Worm (Caenorhabditis elegans) whole organism, L1 larva: Measurements from ENCODE around the gene F22D3.4.

Experiments used
- C34B4.2 ChIP-seq: sonication (generic microtip); optimal IDR thresholded peaks from 2 replicates; lab custom pipeline; 2017; ENCODE audit warnings: mild to moderate bottlenecking, missing genetic modification characterization, missing compliant biosample characterization
- F16B12.6 ChIP-seq: fragments of 150-350 bp; optimal IDR thresholded peaks from 2 replicates; lab custom pipeline; 2014; ENCODE audit warnings: missing biosample characterization, missing genetic modification characterization
- ama-1 ChIP-seq: fragments of 150-350 bp; optimal IDR thresholded peaks from 2 replicates; lab custom pipeline; 2014
- blmp-1 ChIP-seq: fragments of 150-350 bp; optimal IDR thresholded peaks from 2 replicates; lab custom pipeline; 2014; ENCODE audit warnings: missing biosample characterization, missing genetic modification characterization
- ceh-82 ChIP-seq, 3 experiments: fragments of 150-350 bp in 1 of 3; sonication (generic microtip) in 2 of 3; optimal IDR thresholded peaks; 2 replicates each; lab custom pipeline; 2014 to 2017; ENCODE audit warnings: missing biosample characterization in 3 of 3, missing genetic modification characterization in 3 of 3
- ceh-88 ChIP-seq: fragments of 200-800 bp; sonication (Bioruptor generic); IDR thresholded peaks from 2 replicates; pipeline ENCODE4 v1.3.6; 2022; ENCODE audit warnings: missing genetic modification characterization, missing compliant biosample characterization
- ceh-90 ChIP-seq: sonication (generic microtip); optimal IDR thresholded peaks from 2 replicates; lab custom pipeline; 2016; ENCODE audit warnings: missing genetic modification characterization, missing compliant biosample characterization
- ces-1 ChIP-seq: fragments of 150-350 bp; optimal IDR thresholded peaks from 2 replicates; lab custom pipeline; 2014; ENCODE audit warnings: missing biosample characterization, missing genetic modification reagents, missing genetic modification characterization
- dpl-1 ChIP-seq, 3 experiments: fragments of 150-350 bp in 2 of 3; sonication (generic microtip) in 1 of 3; optimal IDR thresholded peaks; 2 replicates each; lab custom pipeline; 2014 to 2017; ENCODE audit warnings: missing biosample characterization in 3 of 3, missing genetic modification characterization in 3 of 3, missing genetic modification reagents in 3 of 3
- efl-3 ChIP-seq: fragments of 200-800 bp; sonication (Bioruptor generic); optimal IDR thresholded peaks from 2 replicates; lab custom pipeline; 2018; ENCODE audit warnings: mild to moderate bottlenecking, missing genetic modification characterization, missing compliant biosample characterization
- egl-27 ChIP-seq, 2 experiments: fragments of 150-350 bp in 1 of 2; sonication (generic microtip); optimal IDR thresholded peaks; 3 replicates each; lab custom pipeline; 2017 to 2018; ENCODE audit warnings: missing biosample characterization in 2 of 2, missing genetic modification characterization in 2 of 2, missing genetic modification reagents in 2 of 2
- elt-3 ChIP-seq, 6 experiments: fragments of 150-350 bp in 1 of 6; sonication (generic microtip); optimal IDR thresholded peaks; 2 replicates each; lab custom pipeline; 2017 to 2018; ENCODE audit warnings: missing biosample characterization in 6 of 6, missing genetic modification characterization in 6 of 6, inconsistent platforms in 1 of 6
- ets-5 ChIP-seq: fragments of 200-800 bp; sonication (Bioruptor generic); IDR thresholded peaks from 2 replicates; pipeline ENCODE4 v1.3.6; 2022; ENCODE audit warnings: missing genetic modification characterization, missing compliant biosample characterization
- fkh-10 ChIP-seq: sonication (generic microtip); optimal IDR thresholded peaks from 2 replicates; lab custom pipeline; 2017; ENCODE audit warnings: missing biosample characterization, missing genetic modification reagents, missing genetic modification characterization
- fkh-8 ChIP-seq: sonication (generic microtip); optimal IDR thresholded peaks from 2 replicates; lab custom pipeline; 2016; ENCODE audit warnings: mild to moderate bottlenecking, missing genetic modification characterization, missing compliant biosample characterization
- fos-1 ChIP-seq: fragments of 150-350 bp; optimal IDR thresholded peaks from 2 replicates; lab custom pipeline; 2014; ENCODE audit warnings: missing biosample characterization, missing genetic modification characterization
- hlh-4 ChIP-seq: sonication (generic microtip); optimal IDR thresholded peaks from 2 replicates; lab custom pipeline; 2016; ENCODE audit warnings: mild to moderate bottlenecking, missing genetic modification characterization, missing compliant biosample characterization
- jun-1 ChIP-seq: fragments of 150-350 bp; optimal IDR thresholded peaks from 2 replicates; lab custom pipeline; 2014; ENCODE audit warnings: missing biosample characterization, missing genetic modification reagents, missing genetic modification characterization
- lin-14 ChIP-seq: fragments of 200-800 bp; sonication (Bioruptor generic); optimal IDR thresholded peaks from 2 replicates; lab custom pipeline; 2018; ENCODE audit warnings: mild to moderate bottlenecking, missing genetic modification characterization, moderate library complexity, missing compliant biosample characterization
- lin-35 ChIP-seq, 2 experiments: fragments of 150-350 bp; optimal IDR thresholded peaks; 2 replicates each; lab custom pipeline; 2014; ENCODE audit warnings: missing biosample characterization in 2 of 2, missing genetic modification characterization in 2 of 2, missing genetic modification reagents in 2 of 2
- lin-39 ChIP-seq: fragments of 150-350 bp; optimal IDR thresholded peaks from 2 replicates; lab custom pipeline; 2014; ENCODE audit warnings: missing biosample characterization, missing genetic modification reagents, missing genetic modification characterization
- lir-3 ChIP-seq: sonication (generic microtip); optimal IDR thresholded peaks from 2 replicates; lab custom pipeline; 2016; ENCODE audit warnings: mild to moderate bottlenecking, missing genetic modification characterization, moderate library complexity, missing compliant biosample characterization; ENCODE audit not compliant: poor library complexity
- lsy-2 ChIP-seq, 2 experiments: fragments of 150-350 bp; optimal IDR thresholded peaks; 2 replicates each; lab custom pipeline; 2014; ENCODE audit warnings: missing biosample characterization in 2 of 2, missing genetic modification characterization in 2 of 2
- mab-9 ChIP-seq: fragments of 200-800 bp; sonication (Bioruptor generic); IDR thresholded peaks from 2 replicates; pipeline ENCODE4 v1.3.6; 2022; ENCODE audit warnings: missing genetic modification reagents, missing genetic modification characterization, missing compliant biosample characterization
- mep-1 ChIP-seq: fragments of 150-350 bp; optimal IDR thresholded peaks from 2 replicates; lab custom pipeline; 2014; ENCODE audit warnings: missing biosample characterization, missing genetic modification characterization
- nhr-11 ChIP-seq: fragments of 150-350 bp; optimal IDR thresholded peaks from 2 replicates; lab custom pipeline; 2014; ENCODE audit warnings: missing biosample characterization, missing genetic modification characterization
- nhr-12 ChIP-seq: sonication (generic microtip); optimal IDR thresholded peaks from 2 replicates; lab custom pipeline; 2017; ENCODE audit warnings: missing biosample characterization, missing genetic modification characterization
- nhr-19 ChIP-seq: fragments of 200-800 bp; sonication (Bioruptor generic); conservative IDR thresholded peaks from 2 replicates; pipeline ENCODE4 v1.3.6; 2022; ENCODE audit warnings: missing genetic modification characterization, missing compliant biosample characterization
- nhr-237 ChIP-seq: fragments of 150-350 bp; optimal IDR thresholded peaks from 2 replicates; lab custom pipeline; 2014; ENCODE audit warnings: missing biosample characterization, missing genetic modification characterization
- nhr-28 ChIP-seq: fragments of 150-350 bp; optimal IDR thresholded peaks from 2 replicates; lab custom pipeline; 2014; ENCODE audit warnings: missing biosample characterization, missing genetic modification characterization
- nhr-71 ChIP-seq: sonication (generic microtip); optimal IDR thresholded peaks from 2 replicates; lab custom pipeline; 2016; ENCODE audit warnings: mild to moderate bottlenecking, missing genetic modification characterization, moderate library complexity, missing compliant biosample characterization
- nhr-76 ChIP-seq: sonication (generic microtip); optimal IDR thresholded peaks from 2 replicates; lab custom pipeline; 2017; ENCODE audit warnings: missing biosample characterization, missing genetic modification characterization
- nhr-77 ChIP-seq: fragments of 150-350 bp; optimal IDR thresholded peaks from 2 replicates; lab custom pipeline; 2014; ENCODE audit warnings: missing biosample characterization, missing genetic modification characterization
- pax-3 ChIP-seq: fragments of 200-800 bp; sonication (Bioruptor generic); optimal IDR thresholded peaks from 2 replicates; lab custom pipeline; 2018; ENCODE audit warnings: mild to moderate bottlenecking, missing genetic modification characterization, moderate library complexity, missing compliant biosample characterization
- rnt-1 ChIP-seq: sonication (generic microtip); optimal IDR thresholded peaks from 2 replicates; lab custom pipeline; 2016; ENCODE audit warnings: mild to moderate bottlenecking, missing genetic modification characterization, moderate library complexity, missing compliant biosample characterization
- snpc-4 ChIP-seq: fragments of 150-350 bp; optimal IDR thresholded peaks from 2 replicates; lab custom pipeline; 2014; ENCODE audit warnings: missing biosample characterization, missing genetic modification characterization
- snu-23 ChIP-seq: sonication (generic microtip); optimal IDR thresholded peaks from 2 replicates; lab custom pipeline; 2016; ENCODE audit warnings: missing genetic modification characterization, missing compliant biosample characterization
- sox-4 ChIP-seq: sonication (generic microtip); optimal IDR thresholded peaks from 2 replicates; lab custom pipeline; 2016; ENCODE audit warnings: missing genetic modification characterization, missing compliant biosample characterization
- sptf-1 ChIP-seq: fragments of 150-350 bp; optimal IDR thresholded peaks from 2 replicates; lab custom pipeline; 2014; ENCODE audit warnings: missing biosample characterization, missing genetic modification characterization
- tbx-2 ChIP-seq: sonication (generic microtip); optimal IDR thresholded peaks from 2 replicates; lab custom pipeline; 2016; ENCODE audit warnings: missing genetic modification characterization, missing compliant biosample characterization
- unc-130 ChIP-seq: fragments of 150-350 bp; optimal IDR thresholded peaks from 2 replicates; lab custom pipeline; 2017; ENCODE audit warnings: missing biosample characterization, missing genetic modification characterization, inconsistent platforms
- unc-62 ChIP-seq: fragments of 150-350 bp; optimal IDR thresholded peaks from 2 replicates; lab custom pipeline; 2014; ENCODE audit warnings: missing biosample characterization, missing genetic modification reagents, missing genetic modification characterization
- unc-86 ChIP-seq: sonication (generic microtip); optimal IDR thresholded peaks from 2 replicates; lab custom pipeline; 2016; ENCODE audit warnings: missing genetic modification characterization, missing compliant biosample characterization
- unc-98 ChIP-seq: fragments of 200-800 bp; sonication (Bioruptor generic); IDR thresholded peaks from 2 replicates; pipeline ENCODE4 v1.3.6; 2022; ENCODE audit warnings: missing genetic modification characterization, missing compliant biosample characterization
- xbp-1 ChIP-seq: sonication (generic microtip); optimal IDR thresholded peaks from 2 replicates; lab custom pipeline; 2016; ENCODE audit warnings: missing genetic modification characterization, missing compliant biosample characterization
- zag-1 ChIP-seq: fragments of 150-350 bp; optimal IDR thresholded peaks from 2 replicates; lab custom pipeline; 2014; ENCODE audit warnings: missing biosample characterization, missing genetic modification characterization
- zip-4 ChIP-seq: fragments of 200-800 bp; sonication (Bioruptor generic); optimal IDR thresholded peaks from 2 replicates; lab custom pipeline; 2018; ENCODE audit warnings: mild to moderate bottlenecking, missing genetic modification characterization, moderate library complexity, missing compliant biosample characterization

F22D3.4 gene

DNA sequence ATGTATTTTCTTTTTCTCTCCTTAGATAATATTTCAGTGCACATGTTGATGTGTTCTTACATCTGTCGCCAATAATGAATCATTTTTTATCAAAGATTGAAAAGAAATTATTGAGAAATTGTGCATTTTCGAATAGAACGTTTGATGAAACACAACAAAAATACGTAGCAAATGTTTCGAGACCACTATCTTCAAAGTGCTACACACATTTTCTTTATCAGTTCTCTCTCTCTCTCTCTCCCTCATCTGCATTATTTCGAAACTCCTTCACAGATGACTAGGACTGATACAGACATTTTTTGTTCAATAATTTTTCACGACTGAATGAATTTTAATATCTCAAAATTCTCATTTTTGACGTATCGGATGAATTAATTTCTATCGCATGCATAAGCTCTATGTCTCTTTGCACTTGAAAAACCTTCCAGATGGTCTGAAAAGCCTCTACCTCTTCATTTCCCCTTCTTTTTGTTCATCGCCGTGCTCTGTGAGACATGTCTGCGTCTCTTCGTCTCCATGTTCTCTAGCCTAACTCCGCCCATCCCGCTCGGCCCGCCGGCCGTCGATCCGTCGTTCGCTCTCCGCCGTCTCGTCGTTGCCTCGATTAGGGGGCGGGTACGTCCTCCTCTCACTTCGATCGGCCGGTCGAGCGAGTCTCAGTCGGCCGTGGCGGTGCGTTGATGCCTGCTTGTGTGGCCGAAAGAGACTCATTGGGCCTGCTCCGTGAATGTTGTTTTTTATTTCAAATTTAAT is 16.1 kb upstream of the F22D3.4 start (continued):
- TF ChIP-seq nhr-19 (GFP tag; lab: Robert Waterston, UW) = no peak
- TF ChIP-seq nhr-28 (tag; lab: Kevin White, UChicago) = no peak
- no peak for TF ChIP-seq zag-1 (tag; lab: Kevin White, UChicago)
- no peak for TF ChIP-seq lin-35 (GFP tag; optimal IDR thresholded peaks at IDR 0.05; lab: Kevin White, UChicago)

DNA sequence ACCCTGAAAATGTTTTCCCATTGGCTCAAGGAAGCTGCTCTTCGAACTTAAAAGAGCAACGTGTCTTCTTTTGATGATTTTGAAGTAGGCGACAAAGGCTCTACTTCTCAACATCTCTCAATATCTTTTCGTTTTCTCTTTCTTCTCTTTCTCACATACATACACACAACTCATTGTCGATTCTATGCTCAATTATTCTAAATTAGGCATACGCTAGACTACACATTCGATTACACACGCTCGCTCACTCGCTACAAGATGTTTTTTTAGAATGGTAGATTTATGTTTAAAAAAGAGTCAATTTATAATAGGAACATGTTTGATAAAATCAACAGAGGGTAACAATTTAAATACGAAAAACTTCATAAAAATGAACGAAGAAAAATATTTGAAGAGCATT is 14.1 kb upstream of the F22D3.4 start:
- TF ChIP-seq fos-1 (tag; lab: Kevin White, UChicago) (no peak), mab-9 (no peak), lir-3 (tag; lab: Kevin White, UChicago) (no peak), ama-1 (lab: Kevin White, UChicago) (no peak), nhr-76 (tag; lab: Kevin White, UChicago) (no peak), F16B12.6 (tag; lab: Kevin White, UChicago) (no peak), elt-3 (tag; optimal IDR thresholded peaks at IDR 0.05; lab: Kevin White, UChicago) (no peak), unc-86 (peak; percentile 25), pax-3 (tag; lab: Kevin White, UChicago) (no peak), tbx-2 (tag; lab: Kevin White, UChicago) (no peak), unc-62 (GFP tag; lab: Kevin White, UChicago) (no peak), efl-3 (GFP tag; lab: Kevin White, UChicago) (no peak), unc-130 (tag; lab: Kevin White, UChicago) (no peak), nhr-19 (GFP tag; lab: Robert Waterston, UW) (no peak), nhr-71 (peak; percentile 6), ets-5 (GFP tag; lab: Robert Waterston, UW) (no peak), zip-4 (no peak), snpc-4 (tag; lab: Kevin White, UChicago) (no peak), ceh-88 (GFP tag; lab: Robert Waterston, UW) (no peak), nhr-11 (tag; lab: Kevin White, UChicago) (no peak), sptf-1 (tag; lab: Kevin White, UChicago) (no peak), xbp-1 (no peak), fkh-10 (GFP tag; lab: Kevin White, UChicago) (peak; percentile 7), rnt-1 (no peak), lin-39 (tag; lab: Kevin White, UChicago) (no peak), egl-27 (tag; optimal IDR thresholded peaks at IDR 0.05; lab: Kevin White, UChicago) (no peak), snu-23 (GFP tag; lab: Kevin White, UChicago) (no peak), sox-4 (tag; lab: Kevin White, UChicago) (no peak), hlh-4 (tag; lab: Kevin White, UChicago) (no peak), ceh-90 (tag; lab: Kevin White, UChicago) (no peak), lin-14 (GFP tag; lab: Kevin White, UChicago) (peak; percentile 70), nhr-77 (no peak), fkh-8 (tag; lab: Kevin White, UChicago) (peak; percentile 17), jun-1 (tag; lab: Kevin White, UChicago) (no peak)
- TF ChIP-seq, all 84 proteins: peak for 5

ce11 chrII:6940726-6941230 is 13.4 kb upstream of the F22D3.4 start:
- TF ChIP-seq unc-86 = no peak
- TF ChIP-seq nhr-237 (tag; lab: Kevin White, UChicago) = no peak
- no peak for TF ChIP-seq ces-1 (GFP tag; lab: Kevin White, UChicago)
- TF ChIP-seq sox-4 (tag; lab: Kevin White, UChicago) = no peak
- no peak for TF ChIP-seq C34B4.2 (tag; lab: Kevin White, UChicago)
- no peak for TF ChIP-seq unc-62 (GFP tag; lab: Kevin White, UChicago)
- TF ChIP-seq blmp-1 = no peak
- TF ChIP-seq hlh-4 (tag; lab: Kevin White, UChicago) = no peak
- no peak for TF ChIP-seq lsy-2 (tag; optimal IDR thresholded peaks at IDR 0.05; lab: Kevin White, UChicago)
- no peak for TF ChIP-seq sptf-1 (tag; lab: Kevin White, UChicago)
- TF ChIP-seq fkh-8 (tag; lab: Kevin White, UChicago) = peak; percentile 40
- no peak for TF ChIP-seq unc-98 (GFP tag; lab: Robert Waterston, UW)
- no peak for TF ChIP-seq dpl-1 (GFP tag; optimal IDR thresholded peaks at IDR 0.05; lab: Kevin White, UChicago)
- no peak for TF ChIP-seq ceh-82 (tag; optimal IDR thresholded peaks at IDR 0.05; lab: Kevin White, UChicago)
- peak; percentile 16 for TF ChIP-seq mep-1 (tag; lab: Kevin White, UChicago)
- no peak for TF ChIP-seq pax-3 (tag; lab: Kevin White, UChicago)
- TF ChIP-seq lin-14 (GFP tag; lab: Kevin White, UChicago) = peak; percentile 28
- no peak for TF ChIP-seq nhr-12
